Fruit fly (Drosophila melanogaster) ovary, adult (tissue): ENCODE results near the gene CG11791.

Experiments used
- CG17801 ChIP-seq: fragments of 200-800 bp; optimal IDR thresholded peaks from 2 replicates; lab custom pipeline; 2019; ENCODE audit warnings: missing biosample characterization, mild to moderate bottlenecking, missing genetic modification characterization, moderate library complexity; ENCODE audit not compliant: partially characterized antibody

The CG11791 gene

dm6 chr3R:25069569-25069968 is 20.2 kb downstream of the CG11791 start, which contains the start of the genes Stt3B and CG11839:
TSS of gene Stt3B (minus strand) at chr3R:25069637.
TSS of gene CG11839 (plus strand) at chr3R:25069927.
- TF ChIP-seq CG17801, result peak; percentile 77

dm6 chr3R:25070871-25071270 is 21.5 kb downstream of the CG11791 start, which contains the start of gene CG11836:
TSS of gene CG11836 (plus strand) at chr3R:25071126.
- no peak for TF ChIP-seq CG17801

- peak; percentile 23 for TF ChIP-seq CG17801
Observed at dm6 chr3R:25074558-25074964, 25.1 kb downstream of the CG11791 start, which contains the start of the genes shams and CG11920. TSS of gene shams (minus strand) at chr3R:25074607. TSS of gene CG11920 (plus strand) at chr3R:25074877.

DNA sequence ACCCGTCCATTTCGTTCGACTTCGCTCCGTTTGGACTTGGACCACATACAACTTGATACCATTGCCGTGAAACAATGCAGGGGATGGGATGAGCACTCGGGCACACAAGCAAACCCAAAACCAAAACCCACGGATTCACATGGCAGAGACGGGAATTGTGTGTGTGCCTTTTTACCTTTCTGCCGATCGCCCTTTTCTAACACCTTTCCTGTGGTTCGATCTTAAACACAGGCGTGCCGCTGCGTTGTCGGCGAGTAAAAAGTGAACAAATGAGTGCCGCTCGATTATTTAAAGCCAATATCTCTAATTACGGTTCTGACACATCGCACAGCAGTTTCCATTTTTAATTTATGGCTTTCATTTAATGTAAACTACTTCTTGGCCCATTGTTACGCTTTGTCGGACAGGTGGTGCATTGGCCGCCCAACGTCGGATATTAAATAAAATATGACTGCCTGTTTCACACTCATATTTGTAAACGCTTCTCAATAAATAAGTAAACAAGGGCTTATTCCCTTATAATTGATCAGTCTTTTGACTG is 27.9 kb downstream of the CG11791 start:
- TF ChIP-seq CG17801, result no peak

DNA sequence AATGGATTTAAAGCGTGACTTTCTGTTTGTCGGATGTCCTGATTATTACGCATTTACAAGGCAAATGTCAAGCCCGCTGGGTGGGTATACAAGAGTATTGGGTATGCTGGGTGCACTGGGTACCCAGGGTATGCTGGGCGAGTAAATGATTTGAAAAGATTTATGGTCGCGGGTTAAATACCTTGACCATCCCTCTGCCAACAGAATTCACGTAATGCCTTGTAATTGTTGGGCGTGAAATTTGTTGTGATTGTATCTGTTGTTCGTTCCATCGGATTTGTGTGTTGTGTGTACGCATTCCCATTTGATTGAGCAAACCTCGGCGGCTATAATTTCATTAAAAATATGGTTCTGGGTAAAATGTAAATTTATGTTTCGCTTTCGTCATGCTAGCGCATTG is 29.2 kb downstream of the CG11791 start:
- TF ChIP-seq CG17801, result no peak

dm6 chr3R:25080446-25080845 is 31.0 kb downstream of the CG11791 start:
- no peak for TF ChIP-seq CG17801

DNA sequence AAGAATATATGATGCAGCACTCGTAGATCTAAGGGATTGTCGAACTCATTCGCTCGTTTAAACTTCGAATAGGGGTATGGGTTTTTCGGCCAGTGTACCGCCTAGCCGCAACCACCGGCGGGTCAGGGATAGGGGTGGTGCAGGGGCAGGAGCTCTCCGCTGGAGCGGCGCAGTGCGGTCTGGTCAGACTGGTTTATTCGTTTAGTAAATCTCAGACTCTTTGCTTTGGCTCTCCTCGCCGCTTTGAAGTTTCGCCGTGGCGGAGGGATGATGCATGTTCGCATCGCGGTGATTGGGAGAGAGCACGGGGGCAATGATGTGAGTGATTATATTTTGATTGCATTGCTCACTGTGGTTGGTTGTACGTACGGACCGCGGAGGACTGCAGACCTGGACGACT is 32.9 kb downstream of the CG11791 start, which contains the start of gene fd96Ca:
fd96Ca (plus strand) TSS at position 337 of the 400 bp plus-strand sequence.
- TF ChIP-seq CG17801, result no peak

DNA sequence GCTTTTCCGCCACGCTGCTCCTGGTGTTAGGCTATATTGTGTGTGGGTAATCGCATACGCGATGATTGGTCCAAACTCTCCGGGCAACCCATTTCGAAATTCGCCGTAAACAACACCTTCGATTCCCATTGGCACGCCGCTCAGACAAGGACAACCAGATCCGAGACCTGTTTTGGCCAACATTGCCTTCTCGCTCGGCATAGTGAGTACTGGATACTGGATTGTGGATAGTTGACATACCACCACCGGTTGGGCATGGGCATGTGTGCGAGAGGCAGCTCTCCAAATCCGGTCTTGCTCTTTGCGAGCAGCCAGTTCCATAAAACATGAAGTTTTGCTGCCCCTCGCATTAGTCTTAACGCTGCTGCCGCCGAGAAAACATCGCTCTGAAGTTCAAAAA is 45.2 kb downstream of the CG11791 start, which contains the start of gene fd96Cb:
fd96Cb (plus strand) TSS at position 374 of the 400 bp plus-strand sequence.
- TF ChIP-seq CG17801, result no peak

- peak; percentile 20 for TF ChIP-seq CG17801
Observed at dm6 chr3R:25097486-25097885, 48.1 kb downstream of the CG11791 start, which contains the start of the genes CG33095 and CG33096. TSS of gene CG33095 (plus strand) at chr3R:25097672. TSS of gene CG33096 (plus strand) at chr3R:25097672.

- no peak for TF ChIP-seq CG17801
Observed at dm6 chr3R:25102253-25102652, 52.8 kb downstream of the CG11791 start, which contains the start of gene CG45095. TSS of gene CG45095 (plus strand) at chr3R:25102553.
